Fruit fly (Drosophila melanogaster): ENCODE data around the gene CG11134.

Gene CG11134

dm6 chrX:13748906-13749872, 11.4 kb downstream of the CG11134 start (continued):
- TF ChIP-seq dati (GFP tag; IDR thresholded peaks at IDR 0.05), result no peak
- peak; percentile 65; the same call in 2 of the 3 replicates for TF ChIP-seq otp (GFP tag; IDR thresholded peaks at IDR 0.05)
- no peak for TF ChIP-seq CG10462 (GFP tag; optimal IDR thresholded peaks at IDR 0.05)
- TF ChIP-seq Lhr (GFP tag; optimal IDR thresholded peaks at IDR 0.05), result no peak
- no peak for TF ChIP-seq D (optimal IDR thresholded peaks at IDR 0.05)
- no peak for TF ChIP-seq D (GFP tag; optimal IDR thresholded peaks at IDR 0.05)
- peak in 1 of 2 experiments; percentile 26 for TF ChIP-seq Hr78 (GFP tag; optimal IDR thresholded peaks at IDR 0.05)
- no peak for TF ChIP-seq shn (GFP tag; optimal IDR thresholded peaks at IDR 0.05)
- peak; percentile 6 for TF ChIP-seq CG10274 (GFP tag; optimal IDR thresholded peaks at IDR 0.05)
- TF ChIP-seq CG12769 (tag; optimal IDR thresholded peaks at IDR 0.05), result peak; percentile 73
- TF ChIP-seq lab (GFP tag; optimal IDR thresholded peaks at IDR 0.05), result peak; percentile 79
- TF ChIP-seq jing (GFP tag; optimal IDR thresholded peaks at IDR 0.05), result no peak
- TF ChIP-seq sens (GFP tag), result peak; percentile 89
- no peak for TF ChIP-seq ken (GFP tag; IDR thresholded peaks at IDR 0.05)
- peak; percentile 54; the same call in 1 of the 2 replicates for TF ChIP-seq Awh (GFP tag; IDR thresholded peaks at IDR 0.05)
- TF ChIP-seq ATbp (GFP tag; optimal IDR thresholded peaks at IDR 0.05), result no peak
- TF ChIP-seq Six4 (GFP tag; optimal IDR thresholded peaks at IDR 0.05), result peak; percentile 25
- TF ChIP-seq Sry-δ (GFP tag; optimal IDR thresholded peaks at IDR 0.05), result no peak
- peak; percentile 41 for TF ChIP-seq CG18476 (GFP tag; optimal IDR thresholded peaks at IDR 0.05)
- TF ChIP-seq CTCF (GFP tag; optimal IDR thresholded peaks at IDR 0.05), result no peak
- TF ChIP-seq CG16779 (GFP tag; IDR thresholded peaks at IDR 0.05), result 0 out of 2 replicates have a peak, but pooled peaks have one; percentile 22
- TF ChIP-seq chm (GFP tag; IDR thresholded peaks at IDR 0.05), result peak; percentile 73; the same call in 1 of the 2 replicates
- TF ChIP-seq CG15601 (tag; optimal IDR thresholded peaks at IDR 0.05), result no peak
- peak; percentile 65 for TF ChIP-seq CG4404 (GFP tag; IDR thresholded peaks at IDR 0.05)
- no peak for TF ChIP-seq MESR4 (GFP tag; optimal IDR thresholded peaks at IDR 0.05)
- no peak for TF ChIP-seq CG10565 (GFP tag; optimal IDR thresholded peaks at IDR 0.05)
- TF ChIP-seq CG11398 (GFP tag; optimal IDR thresholded peaks at IDR 0.05), result no peak
- TF ChIP-seq CG1024 (GFP tag; IDR thresholded peaks at IDR 0.05), result peak; percentile 53; the same call in 1 of the 2 replicates
- TF ChIP-seq pfk (GFP tag; optimal IDR thresholded peaks at IDR 0.05), result no peak
- TF ChIP-seq gro (GFP tag; optimal IDR thresholded peaks at IDR 0.05), result no peak
- no peak for TF ChIP-seq NC2α (GFP tag; optimal IDR thresholded peaks at IDR 0.05)
- no peak for TF ChIP-seq Dip2 (GFP tag; IDR thresholded peaks at IDR 0.05)
- no peak for TF ChIP-seq Hmx (GFP tag; optimal IDR thresholded peaks at IDR 0.05)
- TF ChIP-seq HHEX (GFP tag; optimal IDR thresholded peaks at IDR 0.05), result peak; percentile 54
- TF ChIP-seq CG8924 (tag; optimal IDR thresholded peaks at IDR 0.05), result peak; percentile 80
- peak; percentile 88 for TF ChIP-seq vvl (GFP tag; IDR thresholded peaks at IDR 0.05)
- TF ChIP-seq CG11723 (GFP tag; optimal IDR thresholded peaks at IDR 0.05), result no peak
- TF ChIP-seq CG3995 (GFP tag; optimal IDR thresholded peaks at IDR 0.05), result no peak
- peak; percentile 21; the same call in 1 of the 2 replicates for TF ChIP-seq Rx (GFP tag; IDR thresholded peaks at IDR 0.05)
- no peak for TF ChIP-seq HmgD (GFP tag; optimal IDR thresholded peaks at IDR 0.05)
- TF ChIP-seq CG14860 (GFP tag; IDR thresholded peaks at IDR 0.05; ENCODE audit: partially characterized antibody), result no peak
- no peak for TF ChIP-seq CkIIα-i1 (GFP tag; IDR thresholded peaks at IDR 0.05)
- TF ChIP-seq en (GFP tag; optimal IDR thresholded peaks at IDR 0.05), result no peak
- peak in 1 of 2 experiments; percentile 65 for TF ChIP-seq Eip74EF (GFP tag; optimal IDR thresholded peaks at IDR 0.05)
- peak; percentile 82 for TF ChIP-seq sqz (GFP tag; optimal IDR thresholded peaks at IDR 0.05)
- TF ChIP-seq az2 (GFP tag; optimal IDR thresholded peaks at IDR 0.05), result peak; percentile 42
- TF ChIP-seq nmo (GFP tag; optimal IDR thresholded peaks at IDR 0.05), result peak; percentile 58
- TF ChIP-seq CG1832 (GFP tag; optimal IDR thresholded peaks at IDR 0.05), result no peak
- TF ChIP-seq ac (GFP tag; optimal IDR thresholded peaks at IDR 0.05), result no peak

Measured in whole organism, embryonic.